Worm (Caenorhabditis elegans): Measurements from ENCODE around the gene F42A6.6.

F42A6.6 gene

ce11 chrIV:3385337-3386215 lies 48.9 kb upstream of the F42A6.6 start, which contains the start of gene mai-2 (continued):
- no peak for TF ChIP-seq jun-1 (tag; optimal IDR thresholded peaks at IDR 0.05)
- no peak for TF ChIP-seq nhr-28 (tag; optimal IDR thresholded peaks at IDR 0.05)
- no peak for TF ChIP-seq alr-1 (tag; optimal IDR thresholded peaks at IDR 0.05; ENCODE audit: borderline replicate concordance)
- TF ChIP-seq pag-3 (tag; optimal IDR thresholded peaks at IDR 0.05; ENCODE audit: borderline replicate concordance, insufficient read depth), result no peak
- TF ChIP-seq nhr-12 (tag; optimal IDR thresholded peaks at IDR 0.05), result no peak
- no peak for TF ChIP-seq unc-30 (tag; optimal IDR thresholded peaks at IDR 0.05)
- peak; percentile 64 for TF ChIP-seq tbx-2 (tag; optimal IDR thresholded peaks at IDR 0.05)
- TF ChIP-seq lir-3 (tag; optimal IDR thresholded peaks at IDR 0.05; ENCODE audit: poor library complexity), result peak; percentile 36
- no peak for TF ChIP-seq ceh-90 (tag; optimal IDR thresholded peaks at IDR 0.05)
- peak; percentile 60 for TF ChIP-seq unc-86 (tag; optimal IDR thresholded peaks at IDR 0.05)
- peak; percentile 21 for TF ChIP-seq fkh-10 (GFP tag; optimal IDR thresholded peaks at IDR 0.05)
- peak; percentile 95 for TF ChIP-seq F16B12.6 (tag; optimal IDR thresholded peaks at IDR 0.05)
- peak; percentile 63 for TF ChIP-seq nhr-85 (tag)
- peak; percentile 49 for TF ChIP-seq mep-1 (tag; optimal IDR thresholded peaks at IDR 0.05)
- peak; percentile 21 to 74 (median 32) for TF ChIP-seq ceh-82 (tag; optimal IDR thresholded peaks at IDR 0.05)
- no peak for TF ChIP-seq egl-13 (tag; optimal IDR thresholded peaks at IDR 0.05)
- TF ChIP-seq C16A3.4 (tag; optimal IDR thresholded peaks at IDR 0.05), result peak; percentile 53
- peak; percentile 59 for TF ChIP-seq fkh-8 (tag; optimal IDR thresholded peaks at IDR 0.05)
- TF ChIP-seq grh-1 (GFP tag; IDR thresholded peaks at IDR 0.05), result no peak; the same call in 1 of the 2 replicates
- TF ChIP-seq ztf-11 (tag; optimal IDR thresholded peaks at IDR 0.05), result peak in 1 of 2 experiments; percentile 12
- TF ChIP-seq rnt-1 (tag; optimal IDR thresholded peaks at IDR 0.05), result peak; percentile 70
- TF ChIP-seq zip-4 (GFP tag; optimal IDR thresholded peaks at IDR 0.05), result no peak
- peak; percentile 61 for TF ChIP-seq lin-15B (tag; optimal IDR thresholded peaks at IDR 0.05)
- TF ChIP-seq nhr-20 (tag; optimal IDR thresholded peaks at IDR 0.05), result peak; percentile 66
- peak; percentile 60 for TF ChIP-seq lin-14 (GFP tag; optimal IDR thresholded peaks at IDR 0.05)
- no peak for TF ChIP-seq unc-62 (GFP tag; optimal IDR thresholded peaks at IDR 0.05)
- peak; percentile 28 for TF ChIP-seq sup-37 (GFP tag; optimal IDR thresholded peaks at IDR 0.05)
- TF ChIP-seq hlh-4 (tag; optimal IDR thresholded peaks at IDR 0.05), result no peak
- TF ChIP-seq dpl-1 (GFP tag; optimal IDR thresholded peaks at IDR 0.05), result peak; percentile 90 to 94 (median 91)
- TF ChIP-seq isw-1 (GFP tag; IDR thresholded peaks at IDR 0.05), result peak; percentile 37; the same call in 1 of the 2 replicates
- TF ChIP-seq fos-1 (tag; optimal IDR thresholded peaks at IDR 0.05), result peak; percentile 58
- no peak for TF ChIP-seq ets-5 (GFP tag; IDR thresholded peaks at IDR 0.05)
- no peak for TF ChIP-seq irx-1 (tag; optimal IDR thresholded peaks at IDR 0.05)
- TF ChIP-seq elt-2 (tag; optimal IDR thresholded peaks at IDR 0.05), result peak; percentile 14
- no peak for TF ChIP-seq ces-1 (GFP tag; optimal IDR thresholded peaks at IDR 0.05)
- peak; percentile 10; the same call in 1 of the 2 replicates for TF ChIP-seq ceh-88 (GFP tag; IDR thresholded peaks at IDR 0.05)
- no peak for TF ChIP-seq Y116A8C.19 (tag; optimal IDR thresholded peaks at IDR 0.05; ENCODE audit: borderline replicate concordance)
- peak; percentile 73 for TF ChIP-seq nhr-47 (tag; optimal IDR thresholded peaks at IDR 0.05)
- no peak for TF ChIP-seq sox-4 (tag; optimal IDR thresholded peaks at IDR 0.05)
- TF ChIP-seq lin-13 (GFP tag; optimal IDR thresholded peaks at IDR 0.05), result peak; percentile 57
- no peak for TF ChIP-seq hlh-17 (GFP tag; optimal IDR thresholded peaks at IDR 0.05; ENCODE audit: borderline replicate concordance)
- TF ChIP-seq ceh-8 (GFP tag; optimal IDR thresholded peaks at IDR 0.05), result peak; percentile 48
- TF ChIP-seq lin-39 (tag; optimal IDR thresholded peaks at IDR 0.05), result peak; percentile 18
- no peak for TF ChIP-seq vab-15 (tag; optimal IDR thresholded peaks at IDR 0.05)
- TF ChIP-seq pax-3 (tag; optimal IDR thresholded peaks at IDR 0.05), result peak; percentile 12
- no peak for TF ChIP-seq efl-3 (GFP tag; optimal IDR thresholded peaks at IDR 0.05)
- TF ChIP-seq tlp-1 (tag; optimal IDR thresholded peaks at IDR 0.05), result no peak
- no peak for TF ChIP-seq egl-27 (tag; optimal IDR thresholded peaks at IDR 0.05)
- TF ChIP-seq aly-2 (tag; optimal IDR thresholded peaks at IDR 0.05), result peak; percentile 20

Data from whole organism, L1 larva.